Fruit fly (Drosophila melanogaster) whole organism, wandering third instar larva: ENCODE data around the gene jv.

Experiments used
- CG32264 ChIP-seq: fragments of 200-800 bp; sonication (Bioruptor generic); optimal IDR thresholded peaks from 2 replicates; lab custom pipeline; 2016; ENCODE audit warnings: missing biosample characterization, missing genetic modification characterization
- CG9705 ChIP-seq: fragments of 200-800 bp; sonication (Bioruptor generic); optimal IDR thresholded peaks from 2 replicates; lab custom pipeline; 2018; ENCODE audit warnings: missing biosample characterization, mild to moderate bottlenecking, missing genetic modification characterization
- Dfd ChIP-seq: fragments of >200 bp; optimal IDR thresholded peaks from 2 replicates; lab custom pipeline; 2017; ENCODE audit warnings: missing biosample characterization, missing genetic modification characterization
- Dif ChIP-seq: fragments of 200-275, 200-300 bp; sonication (Bioruptor generic); optimal IDR thresholded peaks from 2 replicates; lab custom pipeline; 2018; ENCODE audit warnings: missing biosample characterization, missing genetic modification characterization; ENCODE audit not compliant: partially characterized antibody
- HLH106 ChIP-seq: fragments of 200-800 bp; optimal IDR thresholded peaks from 3 replicates; lab custom pipeline; 2019; ENCODE audit warnings: missing biosample characterization, mild to moderate bottlenecking, missing genetic modification characterization, moderate library complexity
- Hr78 ChIP-seq: fragments of >200 bp; optimal IDR thresholded peaks from 2 replicates; lab custom pipeline; 2017; ENCODE audit warnings: missing biosample characterization, missing genetic modification characterization
- Hr83 ChIP-seq: fragments of 200-300 bp; sonication (Bioruptor generic); optimal IDR thresholded peaks from 2 replicates; lab custom pipeline; 2016; ENCODE audit warnings: missing biosample characterization, mild to moderate bottlenecking, missing genetic modification characterization, moderate library complexity; ENCODE audit not compliant: poor library complexity, severe bottlenecking
- Jra ChIP-seq: sonication (Bioruptor generic); optimal IDR thresholded peaks from 2 replicates; lab custom pipeline; 2016; ENCODE audit warnings: missing biosample characterization, missing genetic modification characterization
- Myc ChIP-seq: fragments of >200 bp; optimal IDR thresholded peaks from 2 replicates; lab custom pipeline; 2017
- N ChIP-seq: fragments of >200 bp; optimal IDR thresholded peaks from 2 replicates; lab custom pipeline; 2018; ENCODE audit warnings: missing biosample characterization, missing external identifiers, missing genetic modification characterization
- OdsH ChIP-seq: fragments of 200-800 bp; sonication (Bioruptor generic); optimal IDR thresholded peaks from 2 replicates; lab custom pipeline; 2016; ENCODE audit warnings: missing biosample characterization, mild to moderate bottlenecking, missing genetic modification characterization
- Rel ChIP-seq, 2 experiments: fragments of 200-800 bp; sonication (Bioruptor generic) in 1 of 2; optimal IDR thresholded peaks; 2 replicates in 1 of 2; 3 replicates in 1 of 2; lab custom pipeline; 2016 to 2019; ENCODE audit warnings: mild to moderate bottlenecking in 2 of 2, missing biosample characterization in 2 of 2, missing genetic modification characterization in 2 of 2, moderate library complexity in 1 of 2
- Sp1 ChIP-seq: fragments of 200-800 bp; sonication (Bioruptor generic); optimal IDR thresholded peaks from 3 replicates; lab custom pipeline; 2019; ENCODE audit warnings: missing biosample characterization, mild to moderate bottlenecking, missing genetic modification characterization, moderate library complexity
- Vsx2 ChIP-seq: fragments of 200-300, 225-300 bp; sonication (Bioruptor generic); optimal IDR thresholded peaks from 2 replicates; lab custom pipeline; 2018; ENCODE audit warnings: missing biosample characterization, missing genetic modification characterization; ENCODE audit not compliant: partially characterized antibody
- br ChIP-seq: fragments of 200-800 bp; sonication (Bioruptor generic); optimal IDR thresholded peaks from 2 replicates; lab custom pipeline; 2016; ENCODE audit warnings: missing biosample characterization, missing genetic modification characterization
- dl ChIP-seq, 2 experiments: fragments of 175-275, 200-275 bp in 1 of 2; fragments of 200-275 bp in 1 of 2; sonication (Bioruptor generic); optimal IDR thresholded peaks; lab custom pipeline; 2018; ENCODE audit warnings: mild to moderate bottlenecking in 2 of 2, missing biosample characterization in 2 of 2, missing genetic modification characterization in 2 of 2, moderate library complexity in 2 of 2; ENCODE audit not compliant: partially characterized antibody in 2 of 2, insufficient read depth in 1 of 2
- dmrt93B ChIP-seq: fragments of 200-800 bp; sonication (Bioruptor generic); optimal IDR thresholded peaks from 2 replicates; lab custom pipeline; 2018; ENCODE audit warnings: missing biosample characterization, mild to moderate bottlenecking, missing genetic modification characterization
- dsf ChIP-seq: sonication (Bioruptor generic); optimal IDR thresholded peaks from 2 replicates; lab custom pipeline; 2016; ENCODE audit warnings: missing biosample characterization, missing genetic modification characterization, borderline replicate concordance
- ey ChIP-seq: fragments of 200-800 bp; sonication (Bioruptor generic); optimal IDR thresholded peaks from 2 replicates; lab custom pipeline; 2016; ENCODE audit warnings: missing biosample characterization, missing genetic modification characterization
- foxo ChIP-seq, 2 experiments: fragments of 200-800 bp; sonication (Bioruptor generic); optimal IDR thresholded peaks; 2 replicates in 1 of 2; 3 replicates in 1 of 2; lab custom pipeline; 2016 to 2017; ENCODE audit warnings: missing biosample characterization in 2 of 2, missing genetic modification characterization in 2 of 2
- fru ChIP-seq: fragments of 200-800 bp; sonication (Bioruptor generic); optimal IDR thresholded peaks from 3 replicates; lab custom pipeline; 2016; ENCODE audit warnings: missing biosample characterization, mild to moderate bottlenecking, missing genetic modification characterization
- h ChIP-seq: fragments of 200-800 bp; sonication (Bioruptor generic); optimal IDR thresholded peaks from 3 replicates; lab custom pipeline; 2016; ENCODE audit warnings: missing biosample characterization, mild to moderate bottlenecking, missing genetic modification characterization
- jim ChIP-seq: fragments of 175-275, 200-325 bp; sonication (Bioruptor generic); optimal IDR thresholded peaks from 2 replicates; lab custom pipeline; 2016; ENCODE audit warnings: missing biosample characterization, mild to moderate bottlenecking, missing genetic modification characterization
- lola ChIP-seq: fragments of >200 bp; optimal IDR thresholded peaks from 2 replicates; lab custom pipeline; 2017; ENCODE audit warnings: missing biosample characterization, missing genetic modification characterization
- pan ChIP-seq: fragments of >200 bp; optimal IDR thresholded peaks from 2 replicates; lab custom pipeline; 2017
- psq ChIP-seq: fragments of 200-800 bp; sonication (Bioruptor generic); optimal IDR thresholded peaks from 3 replicates; lab custom pipeline; 2017; ENCODE audit warnings: missing biosample characterization, mild to moderate bottlenecking, missing genetic modification characterization, moderate library complexity
- rgr ChIP-seq: fragments of 200-800 bp; sonication (Bioruptor generic); optimal IDR thresholded peaks from 3 replicates; lab custom pipeline; 2016; ENCODE audit warnings: missing biosample characterization, mild to moderate bottlenecking, missing genetic modification characterization
- sv ChIP-seq: fragments of 200-800 bp; sonication (Bioruptor generic); optimal IDR thresholded peaks from 3 replicates; lab custom pipeline; 2016; ENCODE audit warnings: missing biosample characterization, missing genetic modification characterization
- tai ChIP-seq: sonication (Bioruptor generic); optimal IDR thresholded peaks from 2 replicates; lab custom pipeline; 2016; ENCODE audit warnings: missing biosample characterization, missing genetic modification characterization
- woc ChIP-seq: sonication (Bioruptor generic); optimal IDR thresholded peaks from 2 replicates; lab custom pipeline; 2016; ENCODE audit warnings: missing biosample characterization, mild to moderate bottlenecking, missing genetic modification characterization

Gene jv

DNA sequence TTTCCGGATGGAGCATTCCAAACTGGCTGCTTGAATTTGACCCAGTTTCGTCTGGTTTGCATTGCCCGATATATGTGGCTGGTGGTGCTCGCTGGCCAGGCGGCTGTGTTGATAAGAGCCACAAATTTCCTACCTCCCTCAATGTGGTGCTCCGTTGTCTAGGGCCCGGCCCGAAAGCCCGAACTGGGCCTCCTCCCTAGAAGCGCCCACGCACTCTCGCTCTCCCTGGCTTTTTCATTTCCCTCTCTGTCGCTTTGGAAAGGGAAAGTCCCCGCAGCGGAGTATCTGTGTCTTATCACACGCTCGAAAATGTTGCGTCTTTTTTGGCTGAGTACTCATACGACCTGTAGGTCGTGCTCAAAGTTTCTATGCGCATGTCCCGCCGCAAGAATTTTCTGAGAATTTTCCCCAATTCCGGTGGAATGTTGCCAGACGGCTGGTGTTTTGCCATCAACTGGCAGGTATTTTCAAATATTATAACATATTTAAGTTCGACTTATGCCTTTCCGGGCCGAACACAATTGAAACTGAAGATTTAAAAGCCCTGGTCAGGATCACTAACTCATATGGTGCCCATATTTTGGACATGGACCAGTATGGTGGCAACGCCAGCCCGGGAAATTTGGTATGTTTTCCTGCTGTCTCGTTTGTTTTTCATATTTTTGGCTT lies 19.7 kb upstream of the jv start, which contains the start of gene axed:
TSS of gene axed (plus strand) at position 442 of the 669 bp plus-strand sequence.
- TF ChIP-seq Rel (GFP tag; optimal IDR thresholded peaks at IDR 0.05; lab: Kevin White, UChicago) (no peak), Rel (tag; optimal IDR thresholded peaks at IDR 0.05; lab: Kevin White, UChicago) (peak; percentile 27), pan (lab: Kevin White, UChicago) (no peak)

DNA sequence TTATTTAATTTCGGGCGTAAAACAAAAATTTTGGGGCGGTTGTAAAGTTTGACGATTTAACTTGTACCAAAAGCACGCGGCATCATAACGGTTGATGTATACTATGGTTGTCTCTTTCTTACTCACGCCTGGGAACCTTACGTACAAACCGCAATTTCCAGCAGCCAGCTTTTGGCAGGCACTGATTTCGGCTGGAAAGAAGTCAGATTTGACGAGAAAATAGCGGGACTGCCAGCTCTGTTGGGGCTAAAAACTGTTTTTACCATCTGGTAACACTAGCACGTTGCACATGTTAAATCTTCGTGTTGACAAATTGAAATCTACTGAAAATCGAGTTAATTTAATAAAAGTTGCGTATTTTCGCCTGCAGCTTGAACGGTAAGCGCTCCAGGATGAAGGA lies 16.6 kb upstream of the jv start, which contains the start of gene zpg:
TSS of gene zpg (minus strand) at position 108 of the 400 bp plus-strand sequence.
- TF ChIP-seq N (GFP tag; lab: Kevin White, UChicago) (no peak), Myc (lab: Kevin White, UChicago) (peak; percentile 92), Hr78 (no peak), Vsx2 (peak; percentile 62), dl (GFP tag; optimal IDR thresholded peaks at IDR 0.05; lab: Kevin White, UChicago; ENCODE audit: insufficient read depth in 1 of 2, partially characterized antibody in 2 of 2) (peak in 1 of 2 experiments; percentile 9), Dif (GFP tag; lab: Kevin White, UChicago) (peak; percentile 81), CG9705 (GFP tag; lab: Kevin White, UChicago) (no peak)

DNA sequence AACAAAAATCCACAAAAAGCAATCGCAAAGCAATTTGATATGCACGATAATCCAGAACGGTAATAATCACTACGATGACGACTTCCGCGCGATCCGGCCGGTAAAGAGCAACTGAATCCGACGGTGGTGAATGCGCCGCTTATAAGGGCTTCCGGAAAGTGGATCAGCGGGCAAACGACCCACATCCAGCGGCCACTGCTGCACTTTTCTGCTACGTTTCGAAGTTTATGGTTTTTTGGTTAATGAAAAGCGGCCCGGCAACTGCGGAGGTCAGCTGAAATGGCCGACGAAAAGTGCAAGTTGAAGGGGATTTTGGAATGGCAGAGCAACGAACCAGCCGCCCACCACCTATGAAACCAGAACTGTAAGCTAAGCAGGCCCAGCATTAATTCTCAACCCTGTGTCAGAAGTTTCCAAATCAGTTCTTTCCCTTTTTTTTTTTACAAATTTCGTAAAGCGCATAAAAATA lies 14.0 kb upstream of the jv start, which contains the start of the genes ndl and Rexo5:
TSS of gene ndl (minus strand) at position 101 of the 469 bp plus-strand sequence.
TSS of gene Rexo5 (plus strand) at position 419 of the 469 bp plus-strand sequence.
- TF ChIP-seq Vsx2 (no peak), h (GFP tag; lab: Kevin White, UChicago) (no peak), Dfd (GFP tag; lab: Kevin White, UChicago) (no peak), woc (no peak), br (GFP tag; lab: Kevin White, UChicago) (no peak)

DNA sequence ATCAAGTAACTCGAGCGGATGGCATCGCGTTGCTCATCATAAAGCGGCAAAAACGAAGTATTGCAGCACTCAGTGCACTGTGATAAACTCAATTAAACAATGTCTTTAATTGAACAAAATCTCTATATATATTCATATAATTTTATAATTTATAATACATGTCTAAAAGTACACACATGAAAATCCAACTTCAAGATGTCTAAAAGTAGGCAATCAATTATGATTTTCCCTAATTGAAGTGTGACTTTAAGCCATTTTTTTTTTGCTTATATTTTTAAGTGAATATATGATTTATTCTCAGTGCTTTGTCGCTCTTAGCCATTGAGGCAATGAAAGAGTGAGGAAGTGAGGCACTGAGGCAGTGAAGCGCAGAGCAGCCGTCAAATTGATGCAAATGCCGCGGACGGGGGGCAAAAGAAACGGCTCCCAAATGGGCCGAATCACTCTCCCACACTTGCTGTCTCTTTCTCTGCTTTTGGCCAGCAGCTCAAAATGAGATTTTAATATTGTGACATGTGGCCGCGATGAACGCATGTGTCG lies 11.9 kb downstream of the jv start:
- TF ChIP-seq sv (no peak), pan (lab: Kevin White, UChicago) (no peak), jim (GFP tag; lab: Kevin White, UChicago) (no peak), h (GFP tag; lab: Kevin White, UChicago) (no peak), N (GFP tag; lab: Kevin White, UChicago) (no peak), fru (GFP tag; lab: Kevin White, UChicago) (no peak), lola (no peak), dmrt93B (GFP tag; lab: Kevin White, UChicago) (no peak), Hr83 (GFP tag; lab: Kevin White, UChicago) (no peak), psq (GFP tag; lab: Kevin White, UChicago) (no peak), Rel (GFP tag; optimal IDR thresholded peaks at IDR 0.05; lab: Kevin White, UChicago) (no peak), Rel (tag; optimal IDR thresholded peaks at IDR 0.05; lab: Kevin White, UChicago) (no peak), foxo (GFP tag; optimal IDR thresholded peaks at IDR 0.05; lab: Kevin White, UChicago) (no peak), Vsx2 (no peak), Jra (GFP tag; lab: Kevin White, UChicago) (no peak), CG32264 (GFP tag; lab: Kevin White, UChicago) (no peak), woc (no peak)

DNA sequence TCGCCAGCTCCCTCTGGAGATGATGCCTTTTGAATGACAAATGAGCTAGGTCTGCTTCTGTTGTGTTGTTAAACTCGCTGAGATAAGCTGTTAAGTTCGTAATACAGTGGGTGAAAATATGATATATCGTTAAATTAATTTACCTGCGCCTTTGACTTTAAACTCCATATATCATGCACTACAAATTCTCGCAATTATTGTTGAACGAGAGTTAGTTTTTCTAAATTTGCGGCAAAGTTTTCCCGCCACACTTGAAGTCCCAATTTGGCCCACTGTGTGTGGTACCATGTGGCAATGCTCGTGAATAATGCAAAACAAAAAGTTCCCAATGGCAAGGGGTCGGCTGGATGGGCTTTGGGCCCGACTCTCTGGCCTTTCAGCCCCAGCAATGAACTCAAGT lies 12.6 kb downstream of the jv start:
- TF ChIP-seq sv: no peak
- TF ChIP-seq dmrt93B (GFP tag; lab: Kevin White, UChicago): peak; percentile 23
- TF ChIP-seq dsf (GFP tag; lab: Kevin White, UChicago): no peak
- peak in 1 of 2 experiments; percentile 32 for TF ChIP-seq foxo (GFP tag; optimal IDR thresholded peaks at IDR 0.05; lab: Kevin White, UChicago)
- peak; percentile 31 for TF ChIP-seq br (GFP tag; lab: Kevin White, UChicago)
- TF ChIP-seq h (GFP tag; lab: Kevin White, UChicago): peak; percentile 38
- peak; percentile 30 for TF ChIP-seq OdsH (GFP tag; lab: Kevin White, UChicago)
- no peak for TF ChIP-seq tai
- TF ChIP-seq fru (GFP tag; lab: Kevin White, UChicago): peak; percentile 48
- peak; percentile 60 for TF ChIP-seq ey
- peak; percentile 38 for TF ChIP-seq rgr (GFP tag; lab: Kevin White, UChicago)
- TF ChIP-seq Sp1 (GFP tag; lab: Kevin White, UChicago): peak; percentile 24
- peak; percentile 44 for TF ChIP-seq HLH106
- no peak for TF ChIP-seq lola
- TF ChIP-seq, all 38 proteins: peak for 10
